Fruit fly (Drosophila melanogaster): ENCODE results near the gene Mbs.

The Mbs gene

DNA sequence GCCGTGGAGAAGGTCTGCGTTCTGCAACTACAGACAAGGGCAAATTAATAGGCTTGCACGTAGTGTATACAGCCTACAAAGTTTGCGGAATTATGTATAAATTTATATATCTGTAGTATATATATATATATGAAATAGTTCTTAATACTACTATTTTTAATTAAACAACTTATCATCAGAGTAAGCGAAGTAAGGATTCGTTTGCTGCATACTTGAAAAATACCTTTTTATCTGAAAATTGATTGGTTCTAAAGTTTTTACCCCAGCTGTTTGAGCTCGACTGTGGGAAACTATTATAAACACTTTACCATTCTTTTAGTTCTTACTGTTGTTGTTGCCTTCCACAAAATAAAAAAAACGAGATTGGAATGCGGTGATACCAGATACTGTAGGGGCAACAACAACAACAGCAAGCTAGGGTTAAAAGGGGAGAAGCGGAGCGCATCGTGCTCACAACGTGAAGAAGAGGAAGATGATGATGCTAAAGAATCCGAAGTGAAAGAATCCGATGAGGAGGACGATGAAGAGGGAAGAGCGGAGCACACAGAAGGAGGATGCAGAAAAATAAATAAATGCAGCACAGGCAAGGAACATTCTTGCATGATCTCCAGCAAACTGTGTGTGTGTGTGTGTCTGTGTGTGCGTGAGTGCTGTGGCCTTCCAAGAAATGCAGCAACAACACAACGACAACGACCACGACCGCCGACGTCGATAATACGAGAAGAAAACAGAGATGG is 8.5 kb upstream of the Mbs start:
- TF ChIP-seq usp (GFP tag; optimal IDR thresholded peaks at IDR 0.05) (no peak), EcR (GFP tag; optimal IDR thresholded peaks at IDR 0.05) (peak in 1 of 2 experiments; percentile 63), pan (optimal IDR thresholded peaks at IDR 0.05) (no peak)

DNA sequence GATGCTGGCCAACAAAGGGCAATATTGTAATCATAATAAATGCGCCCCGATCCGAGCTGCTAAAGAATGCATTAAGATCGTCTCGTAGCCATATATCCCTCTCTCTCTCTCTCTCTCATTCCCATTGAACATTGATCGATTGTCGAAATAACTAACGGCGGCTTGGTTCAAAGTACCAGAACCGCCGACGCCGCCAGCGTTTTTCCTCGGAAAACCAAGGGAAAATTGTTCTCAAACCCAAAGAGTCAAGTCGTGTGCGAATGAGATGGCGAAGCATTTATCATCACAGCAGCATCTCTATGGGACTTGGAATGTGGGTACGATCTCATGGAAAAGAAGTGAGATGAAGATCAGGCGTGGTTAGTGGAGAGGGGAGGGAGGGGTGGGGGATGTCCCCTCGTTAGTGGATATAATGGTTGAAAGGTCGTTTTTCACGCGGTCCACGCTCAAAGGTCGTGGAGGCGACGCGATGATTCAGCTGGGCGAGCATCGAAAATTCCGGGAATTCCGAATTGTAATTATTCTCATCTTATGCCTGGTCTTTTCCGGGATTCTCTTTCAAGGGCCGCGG is 7.9 kb upstream of the Mbs start:
- TF ChIP-seq EcR (GFP tag; optimal IDR thresholded peaks at IDR 0.05) (no peak), psq (optimal IDR thresholded peaks at IDR 0.05) (no peak), CG8478 (optimal IDR thresholded peaks at IDR 0.05) (no peak), usp (GFP tag; optimal IDR thresholded peaks at IDR 0.05) (no peak), pan (optimal IDR thresholded peaks at IDR 0.05) (no peak), Dll (optimal IDR thresholded peaks at IDR 0.05) (no peak)

DNA sequence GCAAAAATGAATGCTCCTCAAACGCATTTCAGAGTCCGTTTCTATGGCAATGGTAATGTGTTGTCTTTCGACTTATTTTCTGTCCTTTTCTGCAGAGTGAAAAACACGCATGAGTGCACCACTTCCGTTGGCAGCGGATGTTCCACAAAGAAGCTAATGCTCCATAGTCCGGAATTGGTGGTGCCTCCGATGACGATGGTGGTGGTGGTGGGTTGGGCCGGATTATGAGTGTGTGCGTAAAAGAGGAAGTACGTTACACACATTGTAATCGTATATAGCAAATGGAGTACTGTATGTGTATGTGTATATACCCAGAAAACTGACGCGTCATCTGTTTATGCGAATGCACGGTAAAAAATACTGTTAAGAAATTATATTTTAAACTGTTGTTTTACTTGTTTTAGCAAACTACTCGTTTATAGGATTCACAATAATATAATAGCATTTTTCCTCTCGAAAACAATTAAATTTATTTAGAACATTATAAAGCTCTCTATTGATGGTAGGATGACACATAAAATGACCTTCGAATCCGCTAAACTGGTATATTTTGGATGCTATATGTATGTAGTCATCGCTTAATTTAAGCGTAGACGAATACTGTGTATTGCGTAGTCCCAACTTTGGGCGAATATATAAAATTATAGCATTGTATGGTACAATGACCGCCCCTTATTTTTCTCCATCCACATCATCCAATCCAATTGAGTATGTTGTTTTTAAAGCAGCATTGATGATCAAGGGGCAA is 6.5 kb upstream of the Mbs start:
- TF ChIP-seq Dll (optimal IDR thresholded peaks at IDR 0.05) (no peak), EcR (GFP tag; optimal IDR thresholded peaks at IDR 0.05) (no peak), psq (optimal IDR thresholded peaks at IDR 0.05) (no peak), usp (GFP tag; optimal IDR thresholded peaks at IDR 0.05) (no peak), CG8478 (optimal IDR thresholded peaks at IDR 0.05) (no peak), pan (optimal IDR thresholded peaks at IDR 0.05) (no peak)

DNA sequence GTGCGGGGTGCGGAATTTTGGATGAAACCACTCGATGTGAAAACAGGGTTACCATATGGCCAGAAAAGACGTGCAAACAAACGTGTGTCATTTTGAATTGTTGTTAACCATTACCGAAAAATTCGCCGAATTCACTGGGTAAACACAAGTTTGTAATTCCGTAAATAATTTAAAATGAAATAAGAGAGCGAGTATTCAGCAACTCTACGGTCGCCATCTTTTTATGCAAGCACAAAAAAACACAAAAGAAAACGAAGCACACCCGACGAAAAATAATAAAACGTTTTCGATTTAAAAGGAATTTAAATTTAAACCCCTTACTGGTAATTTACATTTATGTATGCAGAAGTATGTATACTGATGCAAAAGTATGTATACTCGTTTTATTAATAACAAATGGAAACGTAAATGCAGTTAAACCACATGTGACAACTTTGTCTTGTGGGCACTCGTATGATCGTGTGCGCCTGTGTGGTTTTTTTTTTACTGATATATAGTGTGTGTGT is 5.9 kb upstream of the Mbs start:
- TF ChIP-seq usp (GFP tag; optimal IDR thresholded peaks at IDR 0.05): no peak
- no peak for TF ChIP-seq pan (optimal IDR thresholded peaks at IDR 0.05)
- TF ChIP-seq EcR (GFP tag; optimal IDR thresholded peaks at IDR 0.05): no peak
- TF ChIP-seq CG8478 (optimal IDR thresholded peaks at IDR 0.05): no peak
- no peak for TF ChIP-seq psq (optimal IDR thresholded peaks at IDR 0.05)
- TF ChIP-seq Dll (optimal IDR thresholded peaks at IDR 0.05): no peak

dm6 chr3L:16046387-16047066 is 5.2 kb upstream of the Mbs start:
- TF ChIP-seq pan (optimal IDR thresholded peaks at IDR 0.05): no peak
- no peak for TF ChIP-seq Dll (optimal IDR thresholded peaks at IDR 0.05)

- TF ChIP-seq EcR (GFP tag; optimal IDR thresholded peaks at IDR 0.05) (peak in 1 of 2 experiments; percentile 69), pan (optimal IDR thresholded peaks at IDR 0.05) (no peak), Dll (optimal IDR thresholded peaks at IDR 0.05) (peak; percentile 78)
Measured at dm6 chr3L:16047105-16047504, 4.7 kb upstream of the Mbs start.

DNA sequence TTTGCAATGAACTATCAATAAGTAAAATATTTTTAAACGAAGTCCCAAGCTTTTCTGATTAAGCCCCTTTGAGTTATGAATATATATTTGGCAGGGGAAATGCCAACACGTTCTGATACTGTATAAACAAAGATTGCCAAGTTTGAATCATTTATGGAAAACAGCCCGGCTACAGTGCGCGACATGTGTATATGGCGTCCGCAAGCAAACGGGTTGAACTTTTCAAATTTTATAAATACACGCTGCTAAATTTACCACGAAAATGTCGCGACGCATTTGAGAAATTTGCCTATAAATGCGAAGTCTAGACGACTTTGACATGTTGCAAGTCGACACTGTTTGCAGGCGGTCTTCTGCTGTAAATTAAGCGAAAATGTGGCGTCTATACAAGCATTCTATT is 3.7 kb upstream of the Mbs start:
- no peak for TF ChIP-seq CG8478 (optimal IDR thresholded peaks at IDR 0.05)
- no peak for TF ChIP-seq usp (GFP tag; optimal IDR thresholded peaks at IDR 0.05)
- no peak for TF ChIP-seq EcR (GFP tag; optimal IDR thresholded peaks at IDR 0.05)
- no peak for TF ChIP-seq pan (optimal IDR thresholded peaks at IDR 0.05)
- TF ChIP-seq psq (optimal IDR thresholded peaks at IDR 0.05): no peak
- TF ChIP-seq Dll (optimal IDR thresholded peaks at IDR 0.05): no peak

- no peak for TF ChIP-seq Dll (optimal IDR thresholded peaks at IDR 0.05)
- TF ChIP-seq EcR (GFP tag; optimal IDR thresholded peaks at IDR 0.05): no peak
- TF ChIP-seq pan (optimal IDR thresholded peaks at IDR 0.05): no peak
- TF ChIP-seq usp (GFP tag; optimal IDR thresholded peaks at IDR 0.05): no peak
- no peak for TF ChIP-seq psq (optimal IDR thresholded peaks at IDR 0.05)
- TF ChIP-seq CG8478 (optimal IDR thresholded peaks at IDR 0.05): no peak
Measured at dm6 chr3L:16048722-16049459, 2.9 kb upstream of the Mbs start.

- TF ChIP-seq Dll (optimal IDR thresholded peaks at IDR 0.05): no peak
- TF ChIP-seq usp (GFP tag; optimal IDR thresholded peaks at IDR 0.05): no peak
- no peak for TF ChIP-seq psq (optimal IDR thresholded peaks at IDR 0.05)
- TF ChIP-seq pan (optimal IDR thresholded peaks at IDR 0.05): no peak
- no peak for TF ChIP-seq CG8478 (optimal IDR thresholded peaks at IDR 0.05)
- TF ChIP-seq EcR (GFP tag; optimal IDR thresholded peaks at IDR 0.05): no peak
Measured at dm6 chr3L:16049955-16050886, 1.5 kb upstream of the Mbs start.

dm6 chr3L:16050887-16051258 is 886 bp upstream of the Mbs start, which contains the start of gene Diap1:
Diap1 (minus strand) TSS chr3L:16051034.
- TF ChIP-seq usp (GFP tag; optimal IDR thresholded peaks at IDR 0.05) (no peak), Dll (optimal IDR thresholded peaks at IDR 0.05) (no peak), pan (optimal IDR thresholded peaks at IDR 0.05) (no peak), psq (optimal IDR thresholded peaks at IDR 0.05) (no peak), EcR (GFP tag; optimal IDR thresholded peaks at IDR 0.05) (no peak), CG8478 (optimal IDR thresholded peaks at IDR 0.05) (no peak)
